Worm (Caenorhabditis elegans): ENCODE data around the gene Y73B3B.3.

ce11 chrX:196403-196802, 13.4 kb upstream of the Y73B3B.3 start:
- TF ChIP-seq unc-98 (GFP tag; IDR thresholded peaks at IDR 0.05) (no peak), sptf-1 (tag; optimal IDR thresholded peaks at IDR 0.05) (no peak), elt-2 (tag; optimal IDR thresholded peaks at IDR 0.05) (no peak), ces-1 (GFP tag; optimal IDR thresholded peaks at IDR 0.05) (no peak), fkh-10 (GFP tag; optimal IDR thresholded peaks at IDR 0.05) (no peak), elt-3 (tag; optimal IDR thresholded peaks at IDR 0.05) (no peak)
